Worm (Caenorhabditis elegans): ENCODE measurements around the gene ZK742.4.
A peak's percentile ranks its signal among the peaks of the same experiment; 100 is the strongest.

Gene ZK742.4

DNA sequence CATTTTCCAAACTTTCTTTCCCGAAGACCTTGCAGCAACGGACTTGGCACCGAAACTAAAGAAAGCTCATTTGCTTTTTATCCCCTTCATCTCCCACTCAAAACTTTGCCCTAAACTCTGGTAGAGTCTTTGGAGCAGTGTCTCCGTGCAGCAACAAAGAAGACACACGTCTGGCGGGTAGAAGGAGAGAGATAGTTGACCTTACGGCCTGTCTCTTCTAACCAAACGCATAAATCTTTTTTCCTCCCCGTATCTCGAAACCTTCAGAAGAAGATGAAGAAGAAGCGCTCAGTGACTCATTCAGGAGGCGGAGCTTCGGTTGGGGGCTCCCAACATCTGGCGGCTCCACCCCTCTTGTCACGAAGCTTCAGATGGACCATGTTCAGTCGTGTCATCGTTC, 14.8 kb upstream of the ZK742.4 start:
- TF ChIP-seq aly-1 (tag; optimal IDR thresholded peaks at IDR 0.05) (no peak), sea-1 (GFP tag; conservative IDR thresholded peaks at IDR 0.05) (no peak)

DNA sequence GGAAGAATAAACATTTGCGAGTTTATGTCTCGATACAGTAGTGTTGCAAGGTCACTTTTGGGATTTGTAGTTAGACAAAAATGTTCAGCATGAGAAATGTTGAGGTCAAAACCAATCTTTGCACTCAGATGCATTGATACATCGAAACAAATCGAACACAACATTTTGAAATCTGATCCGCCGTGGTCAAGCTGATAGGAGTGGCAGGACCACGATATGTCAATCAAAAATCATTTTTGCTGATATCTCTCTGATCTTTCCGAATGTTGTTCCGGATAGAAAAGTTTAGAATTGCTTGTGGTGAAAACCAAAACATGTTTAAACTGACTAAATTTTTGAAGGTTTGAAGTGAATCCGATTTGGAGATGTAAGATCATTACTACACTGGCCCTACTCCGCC, 14.2 kb upstream of the ZK742.4 start:
- TF ChIP-seq tbx-11 (GFP tag; IDR thresholded peaks at IDR 0.05) (no peak), ets-7 (tag; optimal IDR thresholded peaks at IDR 0.05) (no peak), hmbx-1 (tag; optimal IDR thresholded peaks at IDR 0.05) (no peak), ceh-13 (GFP tag; optimal IDR thresholded peaks at IDR 0.05) (no peak), F13C5.2 (tag; optimal IDR thresholded peaks at IDR 0.05) (no peak), tbx-37 (GFP tag; conservative IDR thresholded peaks at IDR 0.05) (no peak), flt-1 (GFP tag; IDR thresholded peaks at IDR 0.05) (no peak), ama-1 (optimal IDR thresholded peaks at IDR 0.05) (no peak), pes-1 (GFP tag; IDR thresholded peaks at IDR 0.05) (no peak), aly-1 (tag; optimal IDR thresholded peaks at IDR 0.05) (no peak)

DNA sequence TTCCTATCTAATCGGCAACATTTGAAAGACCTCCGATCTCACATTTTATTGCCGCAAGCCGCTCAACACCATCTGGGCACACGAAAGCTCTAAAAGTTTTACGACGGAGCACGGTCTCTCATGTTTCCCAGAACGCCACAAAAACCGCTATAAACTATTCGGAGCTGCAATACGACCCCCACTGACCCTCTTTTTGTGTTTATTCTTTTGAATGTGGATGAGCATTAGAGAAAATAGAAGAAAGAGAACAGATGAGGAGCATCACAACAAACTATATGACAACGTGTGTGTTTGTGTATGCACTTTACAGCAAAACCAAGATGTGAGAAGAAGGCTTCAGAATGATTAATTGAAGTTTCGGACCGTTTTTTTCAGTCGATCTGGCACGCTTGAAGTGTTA, 12.5 kb upstream of the ZK742.4 start:
- TF ChIP-seq pes-1 (GFP tag; IDR thresholded peaks at IDR 0.05) (no peak), aly-1 (tag; optimal IDR thresholded peaks at IDR 0.05) (no peak), flt-1 (GFP tag; IDR thresholded peaks at IDR 0.05) (no peak)

DNA sequence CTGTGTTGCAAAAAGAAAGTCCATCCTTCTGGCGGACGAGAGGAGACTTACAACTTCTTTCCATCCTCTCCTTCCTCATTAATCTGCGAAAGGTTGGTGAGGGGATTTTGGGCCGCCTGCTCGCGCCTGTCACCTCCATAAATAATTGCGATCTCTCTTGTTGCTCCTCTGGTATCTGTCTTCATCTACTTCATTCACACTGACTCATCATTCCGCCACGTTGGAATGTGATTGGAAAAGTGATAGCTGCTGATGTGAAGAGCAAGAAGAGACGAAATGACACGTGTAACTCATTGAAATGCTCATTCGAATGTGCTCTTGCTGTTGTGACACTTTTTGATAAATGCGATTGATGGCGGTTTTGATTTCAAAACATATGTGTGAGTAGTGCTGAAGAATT, 11.1 kb upstream of the ZK742.4 start:
- TF ChIP-seq tra-4 (tag; optimal IDR thresholded peaks at IDR 0.05): no peak

DNA sequence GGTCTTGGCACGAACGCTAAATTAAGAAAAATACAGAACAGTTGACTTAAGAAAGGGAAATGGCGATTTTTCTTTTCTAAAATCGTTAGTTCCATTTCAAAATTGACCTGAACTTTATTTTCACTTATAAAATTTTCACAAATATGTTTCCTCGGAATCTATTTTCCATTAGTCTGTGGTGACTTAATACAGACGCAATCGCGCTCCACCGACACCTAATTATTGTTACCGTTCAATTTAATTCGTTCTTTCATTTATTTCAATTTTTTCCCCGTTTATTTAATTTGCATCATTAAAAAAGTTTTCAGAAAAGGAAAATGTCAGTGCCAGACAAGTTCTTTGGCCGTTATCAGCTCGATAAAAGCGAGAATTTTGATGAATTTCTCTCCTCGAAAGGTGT, 8.7 kb upstream of the ZK742.4 start, which contains the start of gene lbp-4:
TSS of gene lbp-4 (plus strand) at position 309 of the 400 bp plus-strand sequence.
- TF ChIP-seq sea-1 (GFP tag; conservative IDR thresholded peaks at IDR 0.05) (no peak), ceh-13 (GFP tag; optimal IDR thresholded peaks at IDR 0.05) (no peak), ama-1 (optimal IDR thresholded peaks at IDR 0.05) (no peak), ets-7 (tag; optimal IDR thresholded peaks at IDR 0.05) (peak; percentile 3), hmg-4 (GFP tag; optimal IDR thresholded peaks at IDR 0.05) (no peak), flt-1 (GFP tag; IDR thresholded peaks at IDR 0.05) (peak; percentile 4; the same call in 1 of the 2 replicates), ceh-36 (tag; optimal IDR thresholded peaks at IDR 0.05) (no peak), scrt-1 (GFP tag; IDR thresholded peaks at IDR 0.05) (no peak), F13C5.2 (tag; optimal IDR thresholded peaks at IDR 0.05) (no peak)

DNA sequence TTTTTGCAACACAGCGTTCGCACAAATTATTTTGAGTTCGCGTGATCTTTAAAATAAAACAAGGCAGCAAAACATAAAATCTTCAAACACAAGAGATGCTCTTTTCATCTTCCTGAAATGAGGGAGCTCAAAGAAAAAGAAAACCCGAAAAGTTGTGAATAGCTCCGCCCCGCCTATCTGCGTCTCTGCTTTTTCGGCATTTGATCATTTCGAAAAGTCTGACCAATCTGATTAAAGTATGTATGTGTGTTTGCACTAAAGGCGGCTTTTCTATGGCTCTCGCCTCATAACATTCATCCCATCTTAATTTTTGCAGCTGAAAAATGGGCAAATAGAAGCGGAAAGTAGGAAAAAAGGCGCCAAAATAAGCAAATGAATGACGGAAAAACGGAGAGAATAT, 8.0 kb upstream of the ZK742.4 start:
- TF ChIP-seq scrt-1 (GFP tag; IDR thresholded peaks at IDR 0.05): no peak
- TF ChIP-seq ceh-13 (GFP tag; optimal IDR thresholded peaks at IDR 0.05): no peak
- no peak for TF ChIP-seq flt-1 (GFP tag; IDR thresholded peaks at IDR 0.05)
- no peak for TF ChIP-seq pes-1 (GFP tag; IDR thresholded peaks at IDR 0.05)
- no peak for TF ChIP-seq hmg-4 (GFP tag; optimal IDR thresholded peaks at IDR 0.05)
- TF ChIP-seq B0310.2 (tag; optimal IDR thresholded peaks at IDR 0.05): no peak
- no peak for TF ChIP-seq ets-7 (tag; optimal IDR thresholded peaks at IDR 0.05)
- TF ChIP-seq sea-1 (GFP tag; conservative IDR thresholded peaks at IDR 0.05): no peak
- no peak for TF ChIP-seq F13C5.2 (tag; optimal IDR thresholded peaks at IDR 0.05)
- TF ChIP-seq hmbx-1 (tag; optimal IDR thresholded peaks at IDR 0.05): no peak
- TF ChIP-seq ceh-36 (tag; optimal IDR thresholded peaks at IDR 0.05): no peak
- no peak for TF ChIP-seq tra-4 (tag; optimal IDR thresholded peaks at IDR 0.05)
- no peak for TF ChIP-seq hnd-1 (tag; optimal IDR thresholded peaks at IDR 0.05)

DNA sequence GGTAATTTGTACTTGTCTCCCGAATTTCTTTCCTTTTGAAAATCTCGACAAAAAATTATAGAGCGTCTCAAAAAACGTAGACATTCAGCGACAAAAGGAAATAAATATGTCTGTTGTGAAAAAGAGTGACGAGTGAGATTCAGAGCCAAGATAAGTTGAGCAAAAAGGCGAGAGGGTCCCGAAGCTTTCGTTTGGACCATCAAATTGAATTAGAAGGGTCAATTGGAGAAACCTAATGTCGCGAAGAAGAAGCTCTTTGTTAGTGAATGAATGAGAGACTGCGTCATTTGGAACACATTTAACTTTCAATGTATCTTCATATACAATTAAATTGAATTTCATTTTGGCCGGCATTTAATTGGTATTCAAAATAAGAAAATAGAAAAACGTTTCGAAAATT, 4.9 kb upstream of the ZK742.4 start:
- TF ChIP-seq tra-4 (tag; optimal IDR thresholded peaks at IDR 0.05) (no peak), aly-1 (tag; optimal IDR thresholded peaks at IDR 0.05) (no peak), F13C5.2 (tag; optimal IDR thresholded peaks at IDR 0.05) (no peak), tbx-37 (GFP tag; conservative IDR thresholded peaks at IDR 0.05) (no peak), ets-7 (tag; optimal IDR thresholded peaks at IDR 0.05) (no peak), tbx-11 (GFP tag; IDR thresholded peaks at IDR 0.05) (no peak), pes-1 (GFP tag; IDR thresholded peaks at IDR 0.05) (no peak), hnd-1 (tag; optimal IDR thresholded peaks at IDR 0.05) (no peak), scrt-1 (GFP tag; IDR thresholded peaks at IDR 0.05) (no peak), B0310.2 (tag; optimal IDR thresholded peaks at IDR 0.05) (no peak), hmbx-1 (tag; optimal IDR thresholded peaks at IDR 0.05) (no peak), sea-1 (GFP tag; conservative IDR thresholded peaks at IDR 0.05) (no peak), hmg-4 (GFP tag; optimal IDR thresholded peaks at IDR 0.05) (no peak), flt-1 (GFP tag; IDR thresholded peaks at IDR 0.05) (no peak)

DNA sequence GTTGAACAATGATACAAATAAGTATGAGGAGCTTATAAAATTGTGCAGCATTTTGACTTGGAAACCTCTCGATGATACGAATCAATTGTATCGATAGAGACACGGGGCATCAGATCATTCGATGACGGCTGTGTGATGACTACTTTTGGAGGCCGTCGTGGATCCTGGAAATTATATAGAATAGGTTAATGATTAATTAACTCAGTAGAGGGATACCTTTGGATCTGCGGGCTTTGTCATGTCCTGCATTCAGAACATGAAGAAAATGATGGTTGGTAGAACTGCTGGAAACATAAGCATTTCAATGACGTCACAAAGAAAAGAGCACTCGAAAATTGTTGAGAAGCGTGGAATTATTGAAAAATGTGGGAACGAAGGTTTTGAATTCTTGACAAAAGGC, 3.0 kb upstream of the ZK742.4 start, which contains the start of gene ZK742.6:
TSS of gene ZK742.6 (minus strand) at position 342 of the 400 bp plus-strand sequence.
- no peak for TF ChIP-seq ets-7 (tag; optimal IDR thresholded peaks at IDR 0.05)
- TF ChIP-seq hnd-1 (tag; optimal IDR thresholded peaks at IDR 0.05): no peak
- TF ChIP-seq hmbx-1 (tag; optimal IDR thresholded peaks at IDR 0.05): no peak
- TF ChIP-seq scrt-1 (GFP tag; IDR thresholded peaks at IDR 0.05): no peak
- no peak for TF ChIP-seq pes-1 (GFP tag; IDR thresholded peaks at IDR 0.05)
- no peak for TF ChIP-seq tbx-37 (GFP tag; conservative IDR thresholded peaks at IDR 0.05)
- TF ChIP-seq F13C5.2 (tag; optimal IDR thresholded peaks at IDR 0.05): no peak
- no peak for TF ChIP-seq ceh-13 (GFP tag; optimal IDR thresholded peaks at IDR 0.05)
- TF ChIP-seq tbx-11 (GFP tag; IDR thresholded peaks at IDR 0.05): no peak
- TF ChIP-seq tra-4 (tag; optimal IDR thresholded peaks at IDR 0.05): no peak
- no peak for TF ChIP-seq flt-1 (GFP tag; IDR thresholded peaks at IDR 0.05)
- no peak for TF ChIP-seq sea-1 (GFP tag; conservative IDR thresholded peaks at IDR 0.05)
- no peak for TF ChIP-seq ama-1 (optimal IDR thresholded peaks at IDR 0.05)

DNA sequence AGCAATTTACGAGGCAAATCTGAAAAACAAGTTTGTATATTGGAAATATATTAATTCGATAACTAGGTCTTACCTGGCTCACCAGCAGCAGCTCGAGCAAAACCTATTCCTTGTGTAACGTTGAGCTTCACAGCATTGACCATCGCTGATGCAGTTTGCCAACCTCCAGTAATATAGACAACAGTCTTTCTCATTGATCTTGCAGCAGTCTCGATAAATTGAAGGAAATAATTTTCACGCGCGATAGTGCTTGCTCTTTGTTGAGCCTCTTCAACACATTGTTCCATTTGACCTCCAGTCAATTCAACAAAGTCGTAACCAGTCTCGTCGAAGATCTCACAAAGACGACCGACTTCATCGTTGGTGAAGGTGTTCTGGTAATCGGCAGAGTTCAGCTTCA, 1.0 kb downstream of the ZK742.4 start:
- TF ChIP-seq hmg-4 (GFP tag; optimal IDR thresholded peaks at IDR 0.05): no peak
- no peak for TF ChIP-seq F13C5.2 (tag; optimal IDR thresholded peaks at IDR 0.05)
- no peak for TF ChIP-seq sea-1 (GFP tag; conservative IDR thresholded peaks at IDR 0.05)
- TF ChIP-seq hnd-1 (tag; optimal IDR thresholded peaks at IDR 0.05): no peak
- no peak for TF ChIP-seq tbx-11 (GFP tag; IDR thresholded peaks at IDR 0.05)
- no peak for TF ChIP-seq tbx-37 (GFP tag; conservative IDR thresholded peaks at IDR 0.05)
- no peak for TF ChIP-seq scrt-1 (GFP tag; IDR thresholded peaks at IDR 0.05)
- TF ChIP-seq pes-1 (GFP tag; IDR thresholded peaks at IDR 0.05): no peak
- TF ChIP-seq B0310.2 (tag; optimal IDR thresholded peaks at IDR 0.05): no peak
- no peak for TF ChIP-seq ceh-36 (tag; optimal IDR thresholded peaks at IDR 0.05)
- TF ChIP-seq ets-7 (tag; optimal IDR thresholded peaks at IDR 0.05): no peak
- no peak for TF ChIP-seq aly-1 (tag; optimal IDR thresholded peaks at IDR 0.05)
- TF ChIP-seq ama-1 (optimal IDR thresholded peaks at IDR 0.05): no peak
- no peak for TF ChIP-seq ceh-13 (GFP tag; optimal IDR thresholded peaks at IDR 0.05)
- TF ChIP-seq flt-1 (GFP tag; IDR thresholded peaks at IDR 0.05): no peak
- no peak for TF ChIP-seq tra-4 (tag; optimal IDR thresholded peaks at IDR 0.05)
- no peak for TF ChIP-seq hmbx-1 (tag; optimal IDR thresholded peaks at IDR 0.05)

Measured in whole organism, early embryonic.